Fruit fly (Drosophila melanogaster) whole organism, wandering third instar larva: ENCODE data around the gene eEF1gamma.

Experiments
- Jra ChIP-seq: sonication (Bioruptor generic); optimal IDR thresholded peaks from 2 replicates; lab custom pipeline; 2016; ENCODE audit warnings: missing biosample characterization, missing genetic modification characterization
- Mio ChIP-seq: sonication (Bioruptor generic); optimal IDR thresholded peaks from 2 replicates; lab custom pipeline; 2016; ENCODE audit warnings: missing biosample characterization, missing genetic modification characterization
- Sp1 ChIP-seq: fragments of 200-800 bp; sonication (Bioruptor generic); optimal IDR thresholded peaks from 3 replicates; lab custom pipeline; 2019; ENCODE audit warnings: missing biosample characterization, mild to moderate bottlenecking, missing genetic modification characterization, moderate library complexity
- br ChIP-seq: fragments of 200-800 bp; sonication (Bioruptor generic); optimal IDR thresholded peaks from 2 replicates; lab custom pipeline; 2016; ENCODE audit warnings: missing biosample characterization, missing genetic modification characterization
- dl ChIP-seq, 2 experiments: fragments of 175-275, 200-275 bp in 1 of 2; fragments of 200-275 bp in 1 of 2; sonication (Bioruptor generic); optimal IDR thresholded peaks; lab custom pipeline; 2018; ENCODE audit warnings: mild to moderate bottlenecking in 2 of 2, missing biosample characterization in 2 of 2, missing genetic modification characterization in 2 of 2, moderate library complexity in 2 of 2; ENCODE audit not compliant: partially characterized antibody in 2 of 2, insufficient read depth in 1 of 2

DNA sequence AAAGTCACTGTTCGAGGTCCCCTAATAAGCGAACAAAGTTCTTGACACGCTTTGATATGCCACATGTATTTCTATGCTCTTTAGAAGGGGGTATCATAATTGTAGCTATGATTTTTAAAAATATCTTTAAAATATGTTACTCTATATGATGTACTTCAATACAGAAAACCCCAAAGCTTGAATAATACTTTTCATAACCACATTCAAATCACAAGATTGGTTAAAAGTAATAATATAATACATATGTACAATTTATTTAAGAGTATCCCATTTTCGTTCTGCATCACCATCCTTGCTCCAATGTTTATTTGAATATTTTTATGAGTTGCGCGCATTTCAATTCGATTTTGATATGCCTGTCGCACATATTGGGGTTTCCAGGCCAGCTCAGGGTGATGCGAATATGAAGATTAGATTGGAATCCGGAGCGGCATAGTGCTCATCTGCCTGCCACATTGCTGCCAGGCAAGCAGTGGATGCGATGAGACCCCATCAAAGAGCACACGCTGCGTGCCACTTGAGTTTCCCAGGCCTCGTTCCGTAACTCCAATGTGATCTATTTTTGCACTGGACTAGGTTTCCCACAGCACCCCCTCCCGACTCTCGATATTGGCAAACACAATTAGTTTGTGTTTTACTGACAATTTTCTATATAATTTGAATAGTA is 39.6 kb downstream of the eEF1gamma start:
- TF ChIP-seq Mio (GFP tag; lab: Kevin White, UChicago) (no peak), br (no peak), Jra (no peak), Sp1 (GFP tag; lab: Kevin White, UChicago) (no peak), dl (GFP tag; optimal IDR thresholded peaks at IDR 0.05; lab: Kevin White, UChicago; ENCODE audit: insufficient read depth in 1 of 2, partially characterized antibody in 2 of 2) (no peak)
